Worm (Caenorhabditis elegans) whole organism, early embryonic: ENCODE measurements around the gene srz-94.

ENCODE experiments used
- B0310.2 ChIP-seq: sonication (generic microtip); optimal IDR thresholded peaks from 2 replicates; lab custom pipeline; 2016; ENCODE audit warnings: mild to moderate bottlenecking, missing genetic modification characterization, missing compliant biosample characterization
- F13C5.2 ChIP-seq: sonication (generic microtip); optimal IDR thresholded peaks from 2 replicates; lab custom pipeline; 2017; ENCODE audit warnings: mild to moderate bottlenecking, missing genetic modification characterization, inconsistent platforms, missing compliant biosample characterization
- aly-1 ChIP-seq: sonication (generic microtip); optimal IDR thresholded peaks from 2 replicates; lab custom pipeline; 2016; ENCODE audit warnings: missing genetic modification characterization, missing compliant biosample characterization
- ama-1 ChIP-seq: fragments of 150-350 bp; optimal IDR thresholded peaks from 2 replicates; lab custom pipeline; 2014
- ceh-13 ChIP-seq: fragments of 200-800 bp; sonication (Bioruptor generic); optimal IDR thresholded peaks from 2 replicates; lab custom pipeline; 2018; ENCODE audit warnings: mild to moderate bottlenecking, missing genetic modification characterization, missing compliant biosample characterization
- ceh-36 ChIP-seq: sonication (generic microtip); optimal IDR thresholded peaks from 2 replicates; lab custom pipeline; 2016; ENCODE audit warnings: missing genetic modification characterization, inconsistent platforms, missing compliant biosample characterization
- ets-7 ChIP-seq: sonication (generic microtip); optimal IDR thresholded peaks from 2 replicates; lab custom pipeline; 2016; ENCODE audit warnings: missing genotype, missing genetic modification characterization, missing compliant biosample characterization
- flt-1 ChIP-seq: fragments of 200-800 bp; sonication (Bioruptor generic); IDR thresholded peaks from 2 replicates; pipeline ENCODE4 v1.3.6; 2022; ENCODE audit warnings: missing genetic modification characterization, missing compliant biosample characterization
- hmbx-1 ChIP-seq: sonication (generic microtip); optimal IDR thresholded peaks from 2 replicates; lab custom pipeline; 2016; ENCODE audit warnings: mild to moderate bottlenecking, missing genetic modification characterization, missing compliant biosample characterization
- hmg-4 ChIP-seq: fragments of 200-800 bp; sonication (Bioruptor generic); optimal IDR thresholded peaks from 2 replicates; lab custom pipeline; 2018; ENCODE audit warnings: mild to moderate bottlenecking, missing genetic modification characterization, missing compliant biosample characterization
- hnd-1 ChIP-seq: sonication (generic microtip); optimal IDR thresholded peaks from 2 replicates; lab custom pipeline; 2016; ENCODE audit warnings: missing genetic modification characterization, missing compliant biosample characterization
- pes-1 ChIP-seq: fragments of 200-800 bp; sonication (Bioruptor generic); IDR thresholded peaks from 2 replicates; pipeline ENCODE4 v1.3.6; 2022; ENCODE audit warnings: missing genetic modification reagents, missing genetic modification characterization, missing compliant biosample characterization
- sea-1 ChIP-seq: fragments of 200-800 bp; sonication (Bioruptor generic); conservative IDR thresholded peaks from 2 replicates; pipeline ENCODE4 v1.3.6; 2022; ENCODE audit warnings: missing genetic modification characterization, missing compliant biosample characterization
- tbx-37 ChIP-seq: fragments of 200-800 bp; sonication (Bioruptor generic); conservative IDR thresholded peaks from 2 replicates; pipeline ENCODE4 v1.3.6; 2022; ENCODE audit warnings: missing genetic modification reagents, missing genetic modification characterization, missing compliant biosample characterization

ce11 chrV:17000204-17000603 lies 35.5 kb downstream of the srz-94 start, which contains the start of gene str-217:
- no peak for TF ChIP-seq ama-1 (lab: Kevin White, UChicago)
- no peak for TF ChIP-seq flt-1 (GFP tag; lab: Robert Waterston, UW)
- TF ChIP-seq hmbx-1 (tag; lab: Kevin White, UChicago): no peak
- no peak for TF ChIP-seq B0310.2
- TF ChIP-seq hnd-1 (tag; lab: Kevin White, UChicago): no peak
- no peak for TF ChIP-seq ceh-13 (GFP tag; lab: Kevin White, UChicago)
- no peak for TF ChIP-seq tbx-37 (GFP tag; lab: Robert Waterston, UW)
- no peak for TF ChIP-seq ceh-36 (tag; lab: Kevin White, UChicago)
- TF ChIP-seq pes-1 (GFP tag; lab: Robert Waterston, UW): no peak
- TF ChIP-seq hmg-4 (GFP tag; lab: Kevin White, UChicago): no peak
- no peak for TF ChIP-seq sea-1 (GFP tag; lab: Robert Waterston, UW)
- no peak for TF ChIP-seq F13C5.2 (tag; lab: Kevin White, UChicago)
- TF ChIP-seq ets-7 (tag; lab: Kevin White, UChicago): no peak
- TF ChIP-seq aly-1: no peak
